Worm (Caenorhabditis elegans): ENCODE data around the gene T07E3.2.

T07E3.2 gene

ce11 chrIII:6953978-6954377, 47.5 kb downstream of the T07E3.2 start:
- no peak for TF ChIP-seq ets-7 (tag; optimal IDR thresholded peaks at IDR 0.05)
- TF ChIP-seq flt-1 (GFP tag; IDR thresholded peaks at IDR 0.05), result no peak
- no peak for TF ChIP-seq hmg-4 (GFP tag; optimal IDR thresholded peaks at IDR 0.05)
- no peak for TF ChIP-seq tra-4 (tag; optimal IDR thresholded peaks at IDR 0.05)
- no peak for TF ChIP-seq B0310.2 (tag; optimal IDR thresholded peaks at IDR 0.05)

ce11 chrIII:6955766-6956165, 49.3 kb downstream of the T07E3.2 start:
- TF ChIP-seq flt-1 (GFP tag; IDR thresholded peaks at IDR 0.05) (no peak), tra-4 (tag; optimal IDR thresholded peaks at IDR 0.05) (no peak), scrt-1 (GFP tag; IDR thresholded peaks at IDR 0.05) (no peak), aly-1 (tag; optimal IDR thresholded peaks at IDR 0.05) (no peak), pes-1 (GFP tag; IDR thresholded peaks at IDR 0.05) (no peak), hmbx-1 (tag; optimal IDR thresholded peaks at IDR 0.05) (no peak), tbx-11 (GFP tag; IDR thresholded peaks at IDR 0.05) (no peak), ceh-13 (GFP tag; optimal IDR thresholded peaks at IDR 0.05) (no peak), B0310.2 (tag; optimal IDR thresholded peaks at IDR 0.05) (no peak), ets-7 (tag; optimal IDR thresholded peaks at IDR 0.05) (no peak), ama-1 (optimal IDR thresholded peaks at IDR 0.05) (no peak), tbx-37 (GFP tag; conservative IDR thresholded peaks at IDR 0.05) (no peak), hnd-1 (tag; optimal IDR thresholded peaks at IDR 0.05) (no peak), ceh-36 (tag; optimal IDR thresholded peaks at IDR 0.05) (no peak), F13C5.2 (tag; optimal IDR thresholded peaks at IDR 0.05) (no peak)
